Worm (Caenorhabditis elegans): Measurements from ENCODE around the gene fbxc-48.

- TF ChIP-seq hlh-8 (tag; optimal IDR thresholded peaks at IDR 0.05) (no peak), pha-4 (tag; optimal IDR thresholded peaks at IDR 0.05) (no peak), ama-1 (optimal IDR thresholded peaks at IDR 0.05) (no peak), pag-3 (tag; optimal IDR thresholded peaks at IDR 0.05; ENCODE audit: borderline replicate concordance) (no peak)
These were observed 8.3 kb downstream of the fbxc-48 start for ce11 chrII:732393-732792.
